Worm (Caenorhabditis elegans) whole organism, L4 larva: ENCODE measurements around the gene F21D9.1.

Source experiments
- F10B5.3 ChIP-seq: sonication (generic microtip); optimal IDR thresholded peaks from 2 replicates; lab custom pipeline; 2016; ENCODE audit warnings: mild to moderate bottlenecking, missing genetic modification characterization, missing compliant biosample characterization
- T20F7.1 ChIP-seq: fragments of 200-800 bp; sonication (Bioruptor generic); optimal IDR thresholded peaks from 2 replicates; lab custom pipeline; 2018; ENCODE audit warnings: mild to moderate bottlenecking, missing genetic modification characterization, missing compliant biosample characterization
- T26A8.4 ChIP-seq: fragments of 200-800 bp; sonication (Bioruptor generic); IDR thresholded peaks from 2 replicates; pipeline ENCODE4 v1.3.6; 2022; ENCODE audit warnings: missing genetic modification characterization, missing compliant biosample characterization
- Y5F2A.4 ChIP-seq: fragments of 200-800 bp; sonication (Bioruptor generic); optimal IDR thresholded peaks from 2 replicates; lab custom pipeline; 2018; ENCODE audit warnings: mild to moderate bottlenecking, missing genetic modification characterization, missing compliant biosample characterization
- Y75B8A.6 ChIP-seq: fragments of 200-800 bp; sonication (Bioruptor generic); IDR thresholded peaks from 2 replicates; pipeline ENCODE4 v1.3.6; 2022; ENCODE audit warnings: missing genetic modification reagents, missing genetic modification characterization, missing compliant biosample characterization
- ZK546.5 ChIP-seq, 2 experiments: sonication (generic microtip); optimal IDR thresholded peaks; 2 replicates each; lab custom pipeline; 2017; ENCODE audit warnings: missing biosample characterization in 2 of 2, missing genetic modification characterization in 2 of 2
- aha-1 ChIP-seq: fragments of 150-350 bp; peaks from one replicate; lab custom pipeline; 2014; ENCODE audit warnings: missing biosample characterization, missing genetic modification characterization
- ceh-28 ChIP-seq: fragments of 150-350 bp; optimal IDR thresholded peaks from 2 replicates; lab custom pipeline; 2014; ENCODE audit warnings: missing biosample characterization, missing genetic modification reagents, missing genetic modification characterization
- ceh-62 ChIP-seq: sonication (generic microtip); optimal IDR thresholded peaks from 2 replicates; lab custom pipeline; 2017; ENCODE audit warnings: missing biosample characterization, missing genetic modification characterization
- ceh-82 ChIP-seq: sonication (generic microtip); optimal IDR thresholded peaks from 2 replicates; lab custom pipeline; 2017; ENCODE audit warnings: missing biosample characterization, missing genetic modification characterization
- dmd-6 ChIP-seq: fragments of 200-800 bp; sonication (Bioruptor generic); IDR thresholded peaks from 2 replicates; pipeline ENCODE4 v1.3.6; 2022; ENCODE audit warnings: missing genetic modification reagents, missing genetic modification characterization, missing compliant biosample characterization
- dpl-1 ChIP-seq: fragments of 150-350 bp; optimal IDR thresholded peaks from 2 replicates; lab custom pipeline; 2014; ENCODE audit warnings: missing biosample characterization, missing genetic modification reagents, missing genetic modification characterization
- gei-8 ChIP-seq: fragments of 200-800 bp; sonication (Bioruptor generic); optimal IDR thresholded peaks from 2 replicates; lab custom pipeline; 2018; ENCODE audit warnings: mild to moderate bottlenecking, missing genetic modification characterization, missing compliant biosample characterization
- hif-1 ChIP-seq, 2 experiments: sonication (generic microtip); optimal IDR thresholded peaks; 2 replicates each; lab custom pipeline; 2016 to 2017; ENCODE audit warnings: missing compliant biosample characterization in 2 of 2, missing genetic modification characterization in 2 of 2, missing genetic modification reagents in 2 of 2, missing genotype in 2 of 2, mild to moderate bottlenecking in 1 of 2
- hmg-1.1 ChIP-seq: fragments of 200-800 bp; sonication (Bioruptor generic); IDR thresholded peaks from 2 replicates; pipeline ENCODE4 v1.3.6; 2022; ENCODE audit warnings: missing genetic modification reagents, missing genetic modification characterization, missing compliant biosample characterization
- lin-1 ChIP-seq: fragments of 200-800 bp; sonication (Bioruptor generic); IDR thresholded peaks from 2 replicates; pipeline ENCODE4 v1.3.6; 2022; ENCODE audit warnings: missing genetic modification reagents, missing genetic modification characterization, missing compliant biosample characterization
- lin-39 ChIP-seq: fragments of 150-350 bp; optimal IDR thresholded peaks from 2 replicates; lab custom pipeline; 2014; ENCODE audit warnings: missing biosample characterization, missing genetic modification reagents, missing genetic modification characterization
- mdt-29 ChIP-seq: fragments of 200-800 bp; sonication (Bioruptor generic); IDR thresholded peaks from 2 replicates; pipeline ENCODE4 v1.3.6; 2022; ENCODE audit warnings: missing genetic modification reagents, missing genetic modification characterization, missing compliant biosample characterization
- mep-1 ChIP-seq: fragments of 150-350 bp; sonication (generic microtip); optimal IDR thresholded peaks from 3 replicates; lab custom pipeline; 2014; ENCODE audit warnings: missing biosample characterization, missing genetic modification characterization
- mes-2 ChIP-seq: sonication (generic microtip); optimal IDR thresholded peaks from 2 replicates; lab custom pipeline; 2016; ENCODE audit warnings: missing genotype, mild to moderate bottlenecking, missing genetic modification characterization, missing compliant biosample characterization; ENCODE audit not compliant: poor library complexity, severe bottlenecking
- mxl-3 ChIP-seq: fragments of 200-800 bp; sonication (Bioruptor generic); optimal IDR thresholded peaks from 2 replicates; lab custom pipeline; 2018; ENCODE audit warnings: mild to moderate bottlenecking, missing genetic modification characterization, missing compliant biosample characterization
- nhr-10 ChIP-seq: fragments of 150-350 bp; optimal IDR thresholded peaks from 2 replicates; lab custom pipeline; 2014; ENCODE audit warnings: missing biosample characterization, missing genetic modification characterization
- nhr-237 ChIP-seq: sonication (generic microtip); optimal IDR thresholded peaks from 2 replicates; lab custom pipeline; 2017; ENCODE audit warnings: missing biosample characterization, missing genetic modification characterization
- nhr-41 ChIP-seq: fragments of 200-800 bp; sonication (Bioruptor generic); IDR thresholded peaks from 2 replicates; pipeline ENCODE4 v1.3.6; 2022; ENCODE audit warnings: missing genetic modification reagents, missing genetic modification characterization, missing compliant biosample characterization
- saeg-2 ChIP-seq: fragments of 200-800 bp; sonication (Bioruptor generic); IDR thresholded peaks from 2 replicates; pipeline ENCODE4 v1.3.6; 2022; ENCODE audit warnings: missing genetic modification reagents, missing genetic modification characterization, missing compliant biosample characterization
- set-16 ChIP-seq: fragments of 200-800 bp; sonication (Bioruptor generic); IDR thresholded peaks from 2 replicates; pipeline ENCODE4 v1.3.6; 2022; ENCODE audit warnings: missing genetic modification reagents, missing genetic modification characterization, missing compliant biosample characterization
- snpc-1.2 ChIP-seq: fragments of 200-800 bp; sonication (Bioruptor generic); IDR thresholded peaks from 2 replicates; pipeline ENCODE4 v1.3.6; 2022; ENCODE audit warnings: missing genetic modification reagents, missing genetic modification characterization, missing compliant biosample characterization
- snpc-4 ChIP-seq: fragments of 150-350 bp; optimal IDR thresholded peaks from 2 replicates; lab custom pipeline; 2014; ENCODE audit warnings: missing biosample characterization, missing genetic modification characterization
- tag-97 ChIP-seq: fragments of 200-800 bp; sonication (Bioruptor generic); IDR thresholded peaks from 2 replicates; pipeline ENCODE4 v1.3.6; 2022; ENCODE audit warnings: missing genetic modification characterization, missing compliant biosample characterization
- tra-1 ChIP-seq: fragments of 200-800 bp; sonication (Bioruptor generic); IDR thresholded peaks from 2 replicates; pipeline ENCODE4 v1.3.6; 2022; ENCODE audit warnings: missing genetic modification reagents, missing genetic modification characterization, missing compliant biosample characterization
- unc-62 ChIP-seq, 3 experiments: fragments of 150-350 bp in 1 of 3; sonication (generic microtip); optimal IDR thresholded peaks in 2 of 3; peaks in 1 of 3; 1 replicate in 1 of 3; 2 replicates in 2 of 3; lab custom pipeline; 2014 to 2017; ENCODE audit warnings: missing biosample characterization in 3 of 3, missing genetic modification characterization in 3 of 3, missing genetic modification reagents in 3 of 3, missing genotype in 1 of 3
- vab-7 ChIP-seq: fragments of 200-800 bp; sonication (Bioruptor generic); IDR thresholded peaks from 2 replicates; pipeline ENCODE4 v1.3.6; 2022; ENCODE audit warnings: missing genetic modification reagents, missing genetic modification characterization, missing compliant biosample characterization
- zfp-2 ChIP-seq: sonication (generic microtip); optimal IDR thresholded peaks from 2 replicates; lab custom pipeline; 2016; ENCODE audit warnings: mild to moderate bottlenecking, missing genetic modification characterization, missing compliant biosample characterization
- zip-11 ChIP-seq: fragments of 200-800 bp; sonication (Bioruptor generic); IDR thresholded peaks from 2 replicates; pipeline ENCODE4 v1.3.6; 2022; ENCODE audit warnings: missing genetic modification characterization, missing compliant biosample characterization
- zip-2 ChIP-seq: fragments of 150-350 bp; optimal IDR thresholded peaks from 2 replicates; lab custom pipeline; 2014; ENCODE audit warnings: missing biosample characterization, missing genetic modification characterization

Gene F21D9.1

DNA sequence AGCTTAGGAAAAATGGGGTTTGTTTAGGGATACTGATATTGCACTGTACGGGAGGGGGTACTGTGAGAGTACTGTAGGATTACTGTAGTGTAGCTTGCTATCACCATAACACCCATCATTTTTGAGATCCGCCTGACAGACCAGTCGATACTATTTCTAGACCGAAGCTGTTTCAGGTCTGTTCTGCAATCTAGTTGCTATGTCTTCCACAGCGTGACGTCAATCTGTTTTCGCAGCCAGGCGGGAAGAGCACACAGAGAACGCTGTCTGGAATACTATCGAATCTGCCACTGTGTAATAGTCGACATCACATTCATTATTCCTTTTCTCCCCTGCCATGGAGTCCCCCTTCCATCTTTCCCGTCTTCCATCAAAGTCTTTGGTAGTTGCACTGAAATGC lies 12.4 kb upstream of the F21D9.1 start, which contains the start of gene F21D9.11:
Gene F21D9.11 (plus strand): TSS at position 301 of the 400 bp plus-strand sequence.
- TF ChIP-seq hmg-1.1 (GFP tag; lab: Robert Waterston, UW) (no peak), mep-1 (tag; lab: Kevin White, UChicago) (no peak), dpl-1 (GFP tag; lab: Kevin White, UChicago) (no peak), nhr-10 (no peak), gei-8 (no peak), lin-1 (GFP tag; lab: Robert Waterston, UW) (no peak), vab-7 (GFP tag; lab: Robert Waterston, UW) (no peak), hif-1 (tag; optimal IDR thresholded peaks at IDR 0.05; lab: Kevin White, UChicago) (no peak), ceh-62 (no peak), Y75B8A.6 (no peak), Y5F2A.4 (GFP tag; lab: Kevin White, UChicago) (no peak), zip-2 (no peak), lin-39 (tag; lab: Kevin White, UChicago) (no peak)

ce11 chrV:19253520-19253919 lies 10.7 kb upstream of the F21D9.1 start, which contains the start of gene F21D9.4:
F21D9.4 (plus strand) TSS chrV:19253820.
- TF ChIP-seq F10B5.3 (tag; lab: Kevin White, UChicago) = no peak
- no peak for TF ChIP-seq T20F7.1 (GFP tag; lab: Kevin White, UChicago)
- TF ChIP-seq tag-97 (GFP tag; lab: Robert Waterston, UW) = no peak
- no peak for TF ChIP-seq T26A8.4 (GFP tag; lab: Robert Waterston, UW)
- TF ChIP-seq zip-2 = no peak
- TF ChIP-seq snpc-4 (tag; lab: Kevin White, UChicago) = no peak
- no peak for TF ChIP-seq nhr-41 (GFP tag; lab: Robert Waterston, UW)
- TF ChIP-seq lin-1 (GFP tag; lab: Robert Waterston, UW) = no peak
- TF ChIP-seq mxl-3 (GFP tag; lab: Kevin White, UChicago) = no peak
- no peak for TF ChIP-seq dmd-6 (GFP tag; lab: Robert Waterston, UW)
- no peak for TF ChIP-seq zfp-2 (tag; lab: Kevin White, UChicago)
- TF ChIP-seq nhr-237 = no peak
- no peak for TF ChIP-seq zip-11 (GFP tag; lab: Robert Waterston, UW)
- TF ChIP-seq lin-39 (tag; lab: Kevin White, UChicago) = no peak
- TF ChIP-seq snpc-1.2 (GFP tag; lab: Robert Waterston, UW) = no peak
- no peak for TF ChIP-seq mdt-29 (GFP tag; lab: Robert Waterston, UW)
- TF ChIP-seq ceh-28 (tag; lab: Kevin White, UChicago) = no peak

DNA sequence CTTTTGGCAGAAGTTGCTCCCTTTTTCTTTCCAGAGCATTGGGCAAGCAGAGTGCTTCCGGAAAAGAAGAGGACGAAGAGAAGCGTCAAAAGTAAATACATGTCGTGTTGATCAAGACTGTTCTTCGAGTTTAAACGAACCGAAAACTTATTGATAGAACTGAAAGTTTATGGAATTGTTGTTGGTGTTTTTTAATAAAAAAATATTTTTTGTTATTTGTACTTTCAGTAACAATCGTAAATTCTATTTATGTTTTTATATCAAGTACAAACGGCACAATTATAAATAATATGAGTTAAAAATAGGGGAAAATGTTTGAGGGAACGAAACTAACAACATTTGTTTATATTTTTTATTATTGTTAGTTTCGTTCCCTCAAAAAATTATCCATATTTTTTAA lies 6.6 kb upstream of the F21D9.1 start, which contains the start of gene F21D9.3:
Gene F21D9.3 (minus strand): TSS at position 101 of the 400 bp plus-strand sequence.
- no peak for TF ChIP-seq tra-1 (GFP tag; lab: Robert Waterston, UW)
- TF ChIP-seq unc-62 (GFP tag; optimal IDR thresholded peaks at IDR 0.05 in 1 of 2; lab: Kevin White, UChicago) = peak in 1 of 2 experiments; percentile 11
- no peak for TF ChIP-seq unc-62 (tag; optimal IDR thresholded peaks at IDR 0.05; lab: Kevin White, UChicago)
- TF ChIP-seq ZK546.5 (tag; optimal IDR thresholded peaks at IDR 0.05; lab: Kevin White, UChicago) = no peak
- no peak for TF ChIP-seq saeg-2 (GFP tag; lab: Robert Waterston, UW)
- no peak for TF ChIP-seq mes-2 (tag; lab: Kevin White, UChicago)
- no peak for TF ChIP-seq ceh-82

ce11 chrV:19259403-19259802 lies 4.8 kb upstream of the F21D9.1 start:
- TF ChIP-seq F10B5.3 (tag; lab: Kevin White, UChicago) (no peak), set-16 (peak; percentile 53)

- TF ChIP-seq unc-62 (GFP tag; optimal IDR thresholded peaks at IDR 0.05 in 1 of 2; lab: Kevin White, UChicago) (peak in 1 of 2 experiments; percentile 62), unc-62 (tag; optimal IDR thresholded peaks at IDR 0.05; lab: Kevin White, UChicago) (no peak), aha-1 (tag; lab: Kevin White, UChicago) (peak; percentile 60), mes-2 (tag; lab: Kevin White, UChicago) (no peak)
- TF ChIP-seq, all 104 proteins: peak for 2
Measured at ce11 chrV:19260686-19261085, 3.6 kb upstream of the F21D9.1 start.
